Worm (Caenorhabditis elegans) whole organism, L4 larva: ENCODE measurements around the gene F22H10.2.

ENCODE experiments used
- F10B5.3 ChIP-seq: sonication (generic microtip); optimal IDR thresholded peaks from 2 replicates; lab custom pipeline; 2016; ENCODE audit warnings: mild to moderate bottlenecking, missing genetic modification characterization, missing compliant biosample characterization
- F26F4.8 ChIP-seq: fragments of 200-800 bp; sonication (Bioruptor generic); conservative IDR thresholded peaks from 2 replicates; pipeline ENCODE4 v1.3.6; 2022; ENCODE audit warnings: missing genetic modification characterization, missing compliant biosample characterization
- T26A8.4 ChIP-seq: fragments of 200-800 bp; sonication (Bioruptor generic); IDR thresholded peaks from 2 replicates; pipeline ENCODE4 v1.3.6; 2022; ENCODE audit warnings: missing genetic modification characterization, missing compliant biosample characterization
- Y105C5A.15 ChIP-seq: fragments of 200-800 bp; sonication (Bioruptor generic); IDR thresholded peaks from 2 replicates; pipeline ENCODE4 v1.3.6; 2022; ENCODE audit warnings: missing genetic modification characterization, missing compliant biosample characterization
- Y5F2A.4 ChIP-seq: fragments of 200-800 bp; sonication (Bioruptor generic); optimal IDR thresholded peaks from 2 replicates; lab custom pipeline; 2018; ENCODE audit warnings: mild to moderate bottlenecking, missing genetic modification characterization, missing compliant biosample characterization
- ceh-28 ChIP-seq: fragments of 150-350 bp; optimal IDR thresholded peaks from 2 replicates; lab custom pipeline; 2014; ENCODE audit warnings: missing biosample characterization, missing genetic modification reagents, missing genetic modification characterization
- ceh-32 ChIP-seq: sonication (generic microtip); optimal IDR thresholded peaks from 2 replicates; lab custom pipeline; 2016; ENCODE audit warnings: mild to moderate bottlenecking, missing genetic modification characterization, missing compliant biosample characterization; ENCODE audit not compliant: poor library complexity
- ces-1 ChIP-seq: fragments of 150-350 bp; sonication (generic microtip); optimal IDR thresholded peaks from 4 replicates; lab custom pipeline; 2014; ENCODE audit warnings: missing biosample characterization, missing genetic modification reagents, missing genetic modification characterization
- ctbp-1 ChIP-seq: fragments of 200-800 bp; sonication (Bioruptor generic); IDR thresholded peaks from 2 replicates; pipeline ENCODE4 v1.3.6; 2022; ENCODE audit warnings: missing genetic modification reagents, missing genetic modification characterization, missing compliant biosample characterization
- daf-16 ChIP-seq, 3 experiments: sonication (generic microtip); optimal IDR thresholded peaks; 2 replicates each; lab custom pipeline; 2016 to 2017; ENCODE audit warnings: missing genetic modification characterization in 3 of 3, missing genetic modification reagents in 3 of 3, mild to moderate bottlenecking in 2 of 3, missing compliant biosample characterization in 2 of 3, missing biosample characterization in 1 of 3, moderate library complexity in 1 of 3
- duxl-1 ChIP-seq: sonication (generic microtip); optimal IDR thresholded peaks from 2 replicates; lab custom pipeline; 2016; ENCODE audit warnings: mild to moderate bottlenecking, missing genetic modification characterization, moderate library complexity, missing compliant biosample characterization; ENCODE audit not compliant: poor library complexity
- fos-1 ChIP-seq: fragments of 150-350 bp; optimal IDR thresholded peaks from 2 replicates; lab custom pipeline; 2014; ENCODE audit warnings: missing biosample characterization, missing genetic modification characterization
- gei-8 ChIP-seq: fragments of 200-800 bp; sonication (Bioruptor generic); optimal IDR thresholded peaks from 2 replicates; lab custom pipeline; 2018; ENCODE audit warnings: mild to moderate bottlenecking, missing genetic modification characterization, missing compliant biosample characterization
- hif-1 ChIP-seq, 2 experiments: sonication (generic microtip); optimal IDR thresholded peaks; 2 replicates each; lab custom pipeline; 2016 to 2017; ENCODE audit warnings: missing compliant biosample characterization in 2 of 2, missing genetic modification characterization in 2 of 2, missing genetic modification reagents in 2 of 2, missing genotype in 2 of 2, mild to moderate bottlenecking in 1 of 2
- hlh-11 ChIP-seq: fragments of 200-800 bp; sonication (Bioruptor generic); optimal IDR thresholded peaks from 2 replicates; lab custom pipeline; 2018; ENCODE audit warnings: mild to moderate bottlenecking, missing genetic modification characterization, missing compliant biosample characterization
- hlh-30 ChIP-seq: sonication (generic microtip); optimal IDR thresholded peaks from 2 replicates; lab custom pipeline; 2017; ENCODE audit warnings: antibody characterized with exemption, mild to moderate bottlenecking, missing genetic modification characterization, missing compliant biosample characterization; ENCODE audit not compliant: insufficient read depth
- hmg-1.1 ChIP-seq: fragments of 200-800 bp; sonication (Bioruptor generic); IDR thresholded peaks from 2 replicates; pipeline ENCODE4 v1.3.6; 2022; ENCODE audit warnings: missing genetic modification reagents, missing genetic modification characterization, missing compliant biosample characterization
- lim-7 ChIP-seq: fragments of 200-800 bp; sonication (Bioruptor generic); IDR thresholded peaks from 2 replicates; pipeline ENCODE4 v1.3.6; 2022; ENCODE audit warnings: missing genetic modification characterization, missing compliant biosample characterization
- lin-1 ChIP-seq: fragments of 200-800 bp; sonication (Bioruptor generic); IDR thresholded peaks from 2 replicates; pipeline ENCODE4 v1.3.6; 2022; ENCODE audit warnings: missing genetic modification reagents, missing genetic modification characterization, missing compliant biosample characterization
- lin-13 ChIP-seq: fragments of 150-350 bp; optimal IDR thresholded peaks from 2 replicates; lab custom pipeline; 2014; ENCODE audit warnings: missing biosample characterization, missing genetic modification reagents, missing genetic modification characterization
- madf-9 ChIP-seq: fragments of 200-800 bp; sonication (Bioruptor generic); conservative IDR thresholded peaks from 2 replicates; pipeline ENCODE4 v1.3.6; 2022; ENCODE audit warnings: missing genetic modification reagents, missing genetic modification characterization, missing compliant biosample characterization
- mdl-1 ChIP-seq, 2 experiments: fragments of 150-350 bp in 1 of 2; sonication (generic microtip) in 1 of 2; optimal IDR thresholded peaks; 2 replicates each; lab custom pipeline; 2014 to 2017; ENCODE audit warnings: missing biosample characterization in 2 of 2, missing genetic modification characterization in 2 of 2
- mxl-3 ChIP-seq: fragments of 200-800 bp; sonication (Bioruptor generic); optimal IDR thresholded peaks from 2 replicates; lab custom pipeline; 2018; ENCODE audit warnings: mild to moderate bottlenecking, missing genetic modification characterization, missing compliant biosample characterization
- nhr-102 ChIP-seq: sonication (generic microtip); optimal IDR thresholded peaks from 2 replicates; lab custom pipeline; 2016; ENCODE audit warnings: mild to moderate bottlenecking, missing genetic modification characterization, moderate library complexity, missing compliant biosample characterization
- nhr-111 ChIP-seq: fragments of 200-800 bp; sonication (Bioruptor generic); optimal IDR thresholded peaks from 2 replicates; lab custom pipeline; 2018; ENCODE audit warnings: mild to moderate bottlenecking, missing genetic modification characterization, missing compliant biosample characterization
- nhr-48 ChIP-seq: sonication (generic microtip); optimal IDR thresholded peaks from 2 replicates; lab custom pipeline; 2016; ENCODE audit warnings: mild to moderate bottlenecking, missing genetic modification characterization, missing compliant biosample characterization
- nhr-6 ChIP-seq: fragments of 150-350 bp; optimal IDR thresholded peaks from 2 replicates; lab custom pipeline; 2014; ENCODE audit warnings: missing biosample characterization, missing genetic modification characterization
- nhr-77 ChIP-seq: fragments of 150-350 bp; optimal IDR thresholded peaks from 2 replicates; lab custom pipeline; 2014; ENCODE audit warnings: missing biosample characterization, missing genetic modification characterization
- pha-4 ChIP-seq, 2 experiments: fragments of 150-350 bp in 1 of 2; fragments of 200-800 bp in 1 of 2; sonication (Bioruptor generic) in 1 of 2; IDR thresholded peaks in 1 of 2; optimal IDR thresholded peaks in 1 of 2; 2 replicates each; pipeline versions ENCODE4 v1.3.6 to Lab custom; 2014 to 2022; ENCODE audit warnings: missing genetic modification characterization in 2 of 2, missing genetic modification reagents in 2 of 2, missing biosample characterization in 1 of 2, missing compliant biosample characterization in 1 of 2
- pqm-1 ChIP-seq: sonication (generic microtip); optimal IDR thresholded peaks from 2 replicates; lab custom pipeline; 2017; ENCODE audit warnings: missing biosample characterization, missing genetic modification characterization
- rbr-2 ChIP-seq: sonication (generic microtip); optimal IDR thresholded peaks from 2 replicates; lab custom pipeline; 2016; ENCODE audit warnings: missing genotype, missing genetic modification characterization, missing compliant biosample characterization
- sdz-12 ChIP-seq: fragments of 200-800 bp; sonication (Bioruptor generic); optimal IDR thresholded peaks from 2 replicates; lab custom pipeline; 2018; ENCODE audit warnings: mild to moderate bottlenecking, missing genetic modification characterization, missing compliant biosample characterization
- set-16 ChIP-seq: fragments of 200-800 bp; sonication (Bioruptor generic); IDR thresholded peaks from 2 replicates; pipeline ENCODE4 v1.3.6; 2022; ENCODE audit warnings: missing genetic modification reagents, missing genetic modification characterization, missing compliant biosample characterization
- snpc-1.2 ChIP-seq: fragments of 200-800 bp; sonication (Bioruptor generic); IDR thresholded peaks from 2 replicates; pipeline ENCODE4 v1.3.6; 2022; ENCODE audit warnings: missing genetic modification reagents, missing genetic modification characterization, missing compliant biosample characterization
- snpc-4 ChIP-seq: fragments of 150-350 bp; optimal IDR thresholded peaks from 2 replicates; lab custom pipeline; 2014; ENCODE audit warnings: missing biosample characterization, missing genetic modification characterization
- spr-3 ChIP-seq: fragments of 200-800 bp; sonication (Bioruptor generic); optimal IDR thresholded peaks from 2 replicates; lab custom pipeline; 2018; ENCODE audit warnings: mild to moderate bottlenecking, missing genetic modification characterization, missing compliant biosample characterization
- zip-2 ChIP-seq: fragments of 150-350 bp; optimal IDR thresholded peaks from 2 replicates; lab custom pipeline; 2014; ENCODE audit warnings: missing biosample characterization, missing genetic modification characterization
- ztf-7 ChIP-seq: fragments of 150-350 bp; optimal IDR thresholded peaks from 2 replicates; lab custom pipeline; 2014; ENCODE audit warnings: missing biosample characterization, missing genetic modification characterization

Gene F22H10.2

ce11 chrX:16681910-16682493 lies 2.7 kb downstream of the F22H10.2 start (continued):
- 0 out of 2 replicates have a peak, but pooled peaks have one; percentile 6 for TF ChIP-seq set-16 (GFP tag; lab: Robert Waterston, UW)
- TF ChIP-seq F10B5.3 (tag; lab: Kevin White, UChicago): peak; percentile 97
- TF ChIP-seq Y5F2A.4 (GFP tag; lab: Kevin White, UChicago): peak; percentile 97
- TF ChIP-seq lin-1: peak; percentile 89
- TF ChIP-seq daf-16 (GFP tag; optimal IDR thresholded peaks at IDR 0.05; lab: Kevin White, UChicago): peak; percentile 95 to 99
- peak; percentile 98 for TF ChIP-seq daf-16 (tag; optimal IDR thresholded peaks at IDR 0.05; lab: Kevin White, UChicago)
- peak; percentile 96 for TF ChIP-seq ztf-7 (tag; lab: Kevin White, UChicago)
- peak; percentile 97 for TF ChIP-seq ctbp-1 (GFP tag; lab: Robert Waterston, UW)
- TF ChIP-seq T26A8.4: peak; percentile 99
- peak; percentile 99 for TF ChIP-seq duxl-1 (tag; lab: Kevin White, UChicago)
- peak; percentile 98 for TF ChIP-seq madf-9
- TF ChIP-seq pqm-1 (tag; lab: Kevin White, UChicago): peak; percentile 63
- peak; percentile 97 for TF ChIP-seq hlh-11 (tag; lab: Kevin White, UChicago)
- peak; percentile 97 for TF ChIP-seq lin-13
- TF ChIP-seq ces-1: peak; percentile 97
- TF ChIP-seq rbr-2 (tag; lab: Kevin White, UChicago): peak; percentile 99
- TF ChIP-seq ceh-28 (tag; lab: Kevin White, UChicago): peak; percentile 96
- TF ChIP-seq mdl-1 (tag; optimal IDR thresholded peaks at IDR 0.05; lab: Kevin White, UChicago): peak; percentile 90 to 93
- TF ChIP-seq pha-4 (GFP tag; IDR thresholded peaks at IDR 0.05; lab: Robert Waterston, UW): peak; percentile 96
- TF ChIP-seq pha-4 (tag; optimal IDR thresholded peaks at IDR 0.05; lab: Kevin White, UChicago): peak; percentile 97
- no peak for TF ChIP-seq sdz-12 (GFP tag; lab: Kevin White, UChicago)
- TF ChIP-seq nhr-77: peak; percentile 100
- TF ChIP-seq ceh-32 (tag; lab: Kevin White, UChicago): peak; percentile 84
- 0 out of 2 replicates have a peak, but pooled peaks have one; percentile 71 for TF ChIP-seq Y105C5A.15 (GFP tag; lab: Robert Waterston, UW)
- peak; percentile 95 for TF ChIP-seq spr-3 (GFP tag; lab: Kevin White, UChicago)
- peak; percentile 96 for TF ChIP-seq zip-2 (tag; lab: Kevin White, UChicago)
- TF ChIP-seq hif-1 (tag; optimal IDR thresholded peaks at IDR 0.05; lab: Kevin White, UChicago): peak; percentile 85 to 87
- peak; percentile 64 for TF ChIP-seq snpc-4 (tag; lab: Kevin White, UChicago)
- TF ChIP-seq hmg-1.1 (GFP tag; lab: Robert Waterston, UW): peak; percentile 100
- TF ChIP-seq snpc-1.2 (GFP tag; lab: Robert Waterston, UW): peak; percentile 61; the same call in 1 of the 2 replicates
- TF ChIP-seq hlh-30 (tag; lab: Kevin White, UChicago): peak; percentile 95
- TF ChIP-seq nhr-111 (GFP tag; lab: Kevin White, UChicago): peak; percentile 78
- TF ChIP-seq nhr-102 (tag; lab: Kevin White, UChicago): peak; percentile 99
- TF ChIP-seq F26F4.8 (GFP tag; lab: Robert Waterston, UW): no peak
- peak; percentile 98 for TF ChIP-seq fos-1 (tag; lab: Kevin White, UChicago)
- peak; percentile 98 for TF ChIP-seq nhr-6 (tag; lab: Kevin White, UChicago)
- 0 out of 2 replicates have a peak, but pooled peaks have one; percentile 33 for TF ChIP-seq lim-7 (GFP tag; lab: Robert Waterston, UW)
- peak; percentile 97 for TF ChIP-seq nhr-48
- TF ChIP-seq mxl-3: peak; percentile 93

ce11 chrX:16687377-16687776 lies 8.0 kb downstream of the F22H10.2 start:
- TF ChIP-seq set-16 (GFP tag; lab: Robert Waterston, UW): peak; percentile 78
- no peak for TF ChIP-seq gei-8 (GFP tag; lab: Kevin White, UChicago)
